Fruit fly (Drosophila melanogaster) whole organism, wandering third instar larva: ENCODE measurements around the gene CG5510.

ENCODE experiments used
- Abd-B ChIP-seq: fragments of >200 bp; optimal IDR thresholded peaks from 2 replicates; lab custom pipeline; 2017; ENCODE audit warnings: missing biosample characterization, missing genetic modification characterization
- CG32264 ChIP-seq: fragments of 200-800 bp; sonication (Bioruptor generic); optimal IDR thresholded peaks from 2 replicates; lab custom pipeline; 2016; ENCODE audit warnings: missing biosample characterization, missing genetic modification characterization
- CG9705 ChIP-seq: fragments of 200-800 bp; sonication (Bioruptor generic); optimal IDR thresholded peaks from 2 replicates; lab custom pipeline; 2018; ENCODE audit warnings: missing biosample characterization, mild to moderate bottlenecking, missing genetic modification characterization
- CrebA ChIP-seq: fragments of 200-800 bp; sonication (Bioruptor generic); optimal IDR thresholded peaks from 2 replicates; lab custom pipeline; 2016; ENCODE audit warnings: missing biosample characterization, mild to moderate bottlenecking, missing genetic modification characterization, borderline replicate concordance
- Dfd ChIP-seq: fragments of >200 bp; optimal IDR thresholded peaks from 2 replicates; lab custom pipeline; 2017; ENCODE audit warnings: missing biosample characterization, missing genetic modification characterization
- Dif ChIP-seq: fragments of 200-275, 200-300 bp; sonication (Bioruptor generic); optimal IDR thresholded peaks from 2 replicates; lab custom pipeline; 2018; ENCODE audit warnings: missing biosample characterization, missing genetic modification characterization; ENCODE audit not compliant: partially characterized antibody
- GATAd ChIP-seq: sonication (Bioruptor generic); optimal IDR thresholded peaks from 2 replicates; lab custom pipeline; 2016; ENCODE audit warnings: missing biosample characterization, missing genetic modification characterization
- HLH106 ChIP-seq: fragments of 200-800 bp; optimal IDR thresholded peaks from 3 replicates; lab custom pipeline; 2019; ENCODE audit warnings: missing biosample characterization, mild to moderate bottlenecking, missing genetic modification characterization, moderate library complexity
- Hnf4 ChIP-seq: fragments of 200-800 bp; sonication (Bioruptor generic); optimal IDR thresholded peaks from 2 replicates; lab custom pipeline; 2016; ENCODE audit warnings: missing biosample characterization, mild to moderate bottlenecking, missing genetic modification characterization
- Hr78 ChIP-seq: fragments of >200 bp; optimal IDR thresholded peaks from 2 replicates; lab custom pipeline; 2017; ENCODE audit warnings: missing biosample characterization, missing genetic modification characterization
- Hr83 ChIP-seq: fragments of 200-300 bp; sonication (Bioruptor generic); optimal IDR thresholded peaks from 2 replicates; lab custom pipeline; 2016; ENCODE audit warnings: missing biosample characterization, mild to moderate bottlenecking, missing genetic modification characterization, moderate library complexity; ENCODE audit not compliant: poor library complexity, severe bottlenecking
- Jra ChIP-seq: sonication (Bioruptor generic); optimal IDR thresholded peaks from 2 replicates; lab custom pipeline; 2016; ENCODE audit warnings: missing biosample characterization, missing genetic modification characterization
- Mio ChIP-seq: sonication (Bioruptor generic); optimal IDR thresholded peaks from 2 replicates; lab custom pipeline; 2016; ENCODE audit warnings: missing biosample characterization, missing genetic modification characterization
- Myc ChIP-seq: fragments of >200 bp; optimal IDR thresholded peaks from 2 replicates; lab custom pipeline; 2017
- N ChIP-seq: fragments of >200 bp; optimal IDR thresholded peaks from 2 replicates; lab custom pipeline; 2018; ENCODE audit warnings: missing biosample characterization, missing external identifiers, missing genetic modification characterization
- OdsH ChIP-seq: fragments of 200-800 bp; sonication (Bioruptor generic); optimal IDR thresholded peaks from 2 replicates; lab custom pipeline; 2016; ENCODE audit warnings: missing biosample characterization, mild to moderate bottlenecking, missing genetic modification characterization
- Rel ChIP-seq, 2 experiments: fragments of 200-800 bp; sonication (Bioruptor generic) in 1 of 2; optimal IDR thresholded peaks; 2 replicates in 1 of 2; 3 replicates in 1 of 2; lab custom pipeline; 2016 to 2019; ENCODE audit warnings: mild to moderate bottlenecking in 2 of 2, missing biosample characterization in 2 of 2, missing genetic modification characterization in 2 of 2, moderate library complexity in 1 of 2
- Sp1 ChIP-seq: fragments of 200-800 bp; sonication (Bioruptor generic); optimal IDR thresholded peaks from 3 replicates; lab custom pipeline; 2019; ENCODE audit warnings: missing biosample characterization, mild to moderate bottlenecking, missing genetic modification characterization, moderate library complexity
- Vsx2 ChIP-seq: fragments of 200-300, 225-300 bp; sonication (Bioruptor generic); optimal IDR thresholded peaks from 2 replicates; lab custom pipeline; 2018; ENCODE audit warnings: missing biosample characterization, missing genetic modification characterization; ENCODE audit not compliant: partially characterized antibody
- br ChIP-seq: fragments of 200-800 bp; sonication (Bioruptor generic); optimal IDR thresholded peaks from 2 replicates; lab custom pipeline; 2016; ENCODE audit warnings: missing biosample characterization, missing genetic modification characterization
- brk ChIP-seq: fragments of 200-800 bp; sonication (Bioruptor generic); optimal IDR thresholded peaks from 2 replicates; lab custom pipeline; 2016; ENCODE audit warnings: missing biosample characterization, mild to moderate bottlenecking, missing genetic modification characterization
- dl ChIP-seq, 2 experiments: fragments of 175-275, 200-275 bp in 1 of 2; fragments of 200-275 bp in 1 of 2; sonication (Bioruptor generic); optimal IDR thresholded peaks; lab custom pipeline; 2018; ENCODE audit warnings: mild to moderate bottlenecking in 2 of 2, missing biosample characterization in 2 of 2, missing genetic modification characterization in 2 of 2, moderate library complexity in 2 of 2; ENCODE audit not compliant: partially characterized antibody in 2 of 2, insufficient read depth in 1 of 2
- dmrt93B ChIP-seq: fragments of 200-800 bp; sonication (Bioruptor generic); optimal IDR thresholded peaks from 2 replicates; lab custom pipeline; 2018; ENCODE audit warnings: missing biosample characterization, mild to moderate bottlenecking, missing genetic modification characterization
- dsf ChIP-seq: sonication (Bioruptor generic); optimal IDR thresholded peaks from 2 replicates; lab custom pipeline; 2016; ENCODE audit warnings: missing biosample characterization, missing genetic modification characterization, borderline replicate concordance
- ey ChIP-seq: fragments of 200-800 bp; sonication (Bioruptor generic); optimal IDR thresholded peaks from 2 replicates; lab custom pipeline; 2016; ENCODE audit warnings: missing biosample characterization, missing genetic modification characterization
- foxo ChIP-seq, 2 experiments: fragments of 200-800 bp; sonication (Bioruptor generic); optimal IDR thresholded peaks; 2 replicates in 1 of 2; 3 replicates in 1 of 2; lab custom pipeline; 2016 to 2017; ENCODE audit warnings: missing biosample characterization in 2 of 2, missing genetic modification characterization in 2 of 2
- fru ChIP-seq: fragments of 200-800 bp; sonication (Bioruptor generic); optimal IDR thresholded peaks from 3 replicates; lab custom pipeline; 2016; ENCODE audit warnings: missing biosample characterization, mild to moderate bottlenecking, missing genetic modification characterization
- h ChIP-seq: fragments of 200-800 bp; sonication (Bioruptor generic); optimal IDR thresholded peaks from 3 replicates; lab custom pipeline; 2016; ENCODE audit warnings: missing biosample characterization, mild to moderate bottlenecking, missing genetic modification characterization
- jim ChIP-seq: fragments of 175-275, 200-325 bp; sonication (Bioruptor generic); optimal IDR thresholded peaks from 2 replicates; lab custom pipeline; 2016; ENCODE audit warnings: missing biosample characterization, mild to moderate bottlenecking, missing genetic modification characterization
- lola ChIP-seq: fragments of >200 bp; optimal IDR thresholded peaks from 2 replicates; lab custom pipeline; 2017; ENCODE audit warnings: missing biosample characterization, missing genetic modification characterization
- pan ChIP-seq: fragments of >200 bp; optimal IDR thresholded peaks from 2 replicates; lab custom pipeline; 2017
- psq ChIP-seq: fragments of 200-800 bp; sonication (Bioruptor generic); optimal IDR thresholded peaks from 3 replicates; lab custom pipeline; 2017; ENCODE audit warnings: missing biosample characterization, mild to moderate bottlenecking, missing genetic modification characterization, moderate library complexity
- rgr ChIP-seq: fragments of 200-800 bp; sonication (Bioruptor generic); optimal IDR thresholded peaks from 3 replicates; lab custom pipeline; 2016; ENCODE audit warnings: missing biosample characterization, mild to moderate bottlenecking, missing genetic modification characterization
- sage ChIP-seq: fragments of 200-800 bp; sonication (Bioruptor generic); optimal IDR thresholded peaks from 2 replicates; lab custom pipeline; 2016; ENCODE audit warnings: missing biosample characterization, mild to moderate bottlenecking, missing genetic modification characterization
- sv ChIP-seq: fragments of 200-800 bp; sonication (Bioruptor generic); optimal IDR thresholded peaks from 3 replicates; lab custom pipeline; 2016; ENCODE audit warnings: missing biosample characterization, missing genetic modification characterization
- tai ChIP-seq: sonication (Bioruptor generic); optimal IDR thresholded peaks from 2 replicates; lab custom pipeline; 2016; ENCODE audit warnings: missing biosample characterization, missing genetic modification characterization
- usp ChIP-seq: fragments of >200 bp; optimal IDR thresholded peaks from 2 replicates; lab custom pipeline; 2017; ENCODE audit warnings: missing biosample characterization, missing genetic modification characterization
- woc ChIP-seq: sonication (Bioruptor generic); optimal IDR thresholded peaks from 2 replicates; lab custom pipeline; 2016; ENCODE audit warnings: missing biosample characterization, mild to moderate bottlenecking, missing genetic modification characterization

Gene CG5510

DNA sequence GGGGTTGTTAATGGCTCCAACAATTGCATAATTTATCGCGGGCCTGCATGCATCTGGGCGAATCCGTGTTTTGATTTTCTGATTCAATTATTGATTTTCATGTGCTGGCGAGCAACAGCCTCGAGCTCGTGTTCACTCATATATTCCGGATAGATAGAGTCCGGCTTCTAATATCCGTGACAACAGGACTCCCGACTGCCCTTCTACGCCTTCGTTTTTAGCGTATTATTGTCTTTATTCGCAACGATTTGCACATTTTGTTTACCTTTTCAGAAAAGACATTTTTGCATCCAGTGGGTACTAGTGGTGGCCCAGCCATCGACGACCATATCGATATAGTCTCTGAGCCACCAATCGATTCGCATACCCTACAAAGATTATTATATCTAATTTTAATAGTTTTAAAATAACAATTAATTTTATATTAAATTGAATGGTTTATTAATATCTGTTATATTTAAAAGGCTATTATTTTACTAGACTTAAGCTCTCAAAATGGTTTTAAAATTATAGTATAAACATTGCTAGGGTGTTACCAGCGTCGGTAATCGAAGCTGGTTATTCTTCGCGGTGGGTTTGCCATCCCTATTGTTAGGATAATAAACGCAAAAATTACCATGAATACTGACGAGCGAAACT, 8.1 kb downstream of the CG5510 start, which contains the start of the genes Myo95E and TBC1d7:
Gene Myo95E, minus strand, starts transcription at position 326 of the 639 bp plus-strand sequence.
Gene TBC1d7, plus strand, starts transcription at position 555 of the 639 bp plus-strand sequence.
- TF ChIP-seq Hr78 (GFP tag; lab: Kevin White, UChicago) = no peak
- TF ChIP-seq Hr83 (GFP tag; lab: Kevin White, UChicago) = no peak
- no peak for TF ChIP-seq brk (GFP tag; lab: Kevin White, UChicago)
- TF ChIP-seq Abd-B (GFP tag; lab: Kevin White, UChicago) = no peak
- peak; percentile 96 for TF ChIP-seq HLH106 (tag; lab: Kevin White, UChicago)
- no peak for TF ChIP-seq CrebA (GFP tag; lab: Kevin White, UChicago)
- TF ChIP-seq Dif (GFP tag; lab: Kevin White, UChicago) = no peak
- TF ChIP-seq ey (GFP tag; lab: Kevin White, UChicago) = peak; percentile 58
- TF ChIP-seq Vsx2 (GFP tag; lab: Kevin White, UChicago) = no peak
- no peak for TF ChIP-seq br (GFP tag; lab: Kevin White, UChicago)
- no peak for TF ChIP-seq fru
- TF ChIP-seq dsf (GFP tag; lab: Kevin White, UChicago) = peak; percentile 39
- TF ChIP-seq usp (GFP tag; lab: Kevin White, UChicago) = no peak
- TF ChIP-seq woc = peak; percentile 74
- no peak for TF ChIP-seq N (GFP tag; lab: Kevin White, UChicago)
- TF ChIP-seq Rel (GFP tag; optimal IDR thresholded peaks at IDR 0.05; lab: Kevin White, UChicago) = no peak
- TF ChIP-seq Rel (tag; optimal IDR thresholded peaks at IDR 0.05; lab: Kevin White, UChicago) = peak; percentile 71
- TF ChIP-seq Myc = no peak
- no peak for TF ChIP-seq Dfd
- peak; percentile 89 for TF ChIP-seq rgr
- TF ChIP-seq CG9705 = peak; percentile 85
- TF ChIP-seq CG32264 (GFP tag; lab: Kevin White, UChicago) = peak; percentile 46
- TF ChIP-seq sage = no peak
- TF ChIP-seq lola (GFP tag; lab: Kevin White, UChicago) = no peak
- TF ChIP-seq foxo (GFP tag; optimal IDR thresholded peaks at IDR 0.05; lab: Kevin White, UChicago) = peak in 1 of 2 experiments; percentile 90
- TF ChIP-seq GATAd = no peak
- TF ChIP-seq psq (GFP tag; lab: Kevin White, UChicago) = peak; percentile 82
- peak; percentile 90 for TF ChIP-seq Sp1
- peak; percentile 83 for TF ChIP-seq OdsH (GFP tag; lab: Kevin White, UChicago)
- no peak for TF ChIP-seq pan (lab: Kevin White, UChicago)
- peak; percentile 48 for TF ChIP-seq sv (GFP tag; lab: Kevin White, UChicago)
- TF ChIP-seq h (GFP tag; lab: Kevin White, UChicago) = no peak
- no peak for TF ChIP-seq Mio
- no peak for TF ChIP-seq tai
- TF ChIP-seq jim (GFP tag; lab: Kevin White, UChicago) = no peak
- no peak for TF ChIP-seq dl (GFP tag; optimal IDR thresholded peaks at IDR 0.05; lab: Kevin White, UChicago; ENCODE audit: insufficient read depth in 1 of 2, partially characterized antibody in 2 of 2)
- peak; percentile 80 for TF ChIP-seq Hnf4 (GFP tag; lab: Kevin White, UChicago)
- TF ChIP-seq Jra = peak; percentile 47
- TF ChIP-seq dmrt93B (GFP tag; lab: Kevin White, UChicago) = peak; percentile 91
- TF ChIP-seq, all 38 proteins: peak for 16

DNA sequence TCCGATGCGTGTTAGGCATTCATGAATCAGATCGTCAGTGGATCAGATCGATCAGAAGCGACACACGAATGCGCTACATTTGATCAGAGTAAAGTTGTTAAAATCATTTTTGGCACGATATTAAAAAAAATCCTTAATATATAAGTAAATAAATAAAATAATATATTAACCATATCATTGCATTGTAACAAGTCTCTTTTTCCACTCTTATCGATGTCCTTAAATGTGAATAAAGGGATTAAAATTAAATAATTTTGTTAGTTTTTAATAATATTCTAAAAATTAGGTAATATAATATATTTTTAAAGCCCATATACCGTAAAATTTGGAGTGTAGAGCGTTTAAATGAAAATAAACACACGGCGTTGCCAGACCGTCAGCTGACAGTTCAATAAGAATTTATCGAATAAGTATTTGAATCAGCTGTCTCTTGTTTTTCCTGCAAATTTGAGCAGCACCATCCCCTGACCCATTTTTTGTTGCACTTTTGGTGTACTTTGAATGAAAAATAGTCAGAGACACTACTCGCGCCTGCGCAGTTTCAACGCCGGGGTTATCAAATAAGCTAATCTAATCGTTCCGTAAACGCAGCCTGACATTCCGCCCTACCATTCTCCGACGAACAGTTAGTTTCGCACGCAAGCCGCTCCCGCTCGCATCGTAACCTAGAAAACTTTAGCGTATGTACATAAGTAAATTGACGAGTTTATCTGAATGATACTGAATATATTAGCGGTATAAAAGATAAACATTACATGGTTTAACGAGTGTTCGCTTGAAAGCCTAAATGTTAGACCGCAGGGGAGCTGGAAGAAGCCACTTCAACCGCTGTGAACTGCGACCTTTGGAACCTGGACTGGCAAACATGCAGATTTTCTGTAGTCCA, 17.2 kb downstream of the CG5510 start, which contains the start of the genes p38a and CG6178:
Gene p38a, minus strand, starts transcription at position 398 of the 886 bp plus-strand sequence.
Gene CG6178, plus strand, starts transcription at position 424 of the 886 bp plus-strand sequence.
- TF ChIP-seq CG9705 (peak; percentile 91), N (GFP tag; lab: Kevin White, UChicago) (no peak), Abd-B (GFP tag; lab: Kevin White, UChicago) (no peak), CrebA (GFP tag; lab: Kevin White, UChicago) (no peak), CG32264 (GFP tag; lab: Kevin White, UChicago) (peak; percentile 20), Sp1 (peak; percentile 99), psq (GFP tag; lab: Kevin White, UChicago) (peak; percentile 97), ey (GFP tag; lab: Kevin White, UChicago) (peak; percentile 73), sv (GFP tag; lab: Kevin White, UChicago) (peak; percentile 56), sage (peak; percentile 65), brk (GFP tag; lab: Kevin White, UChicago) (no peak), h (GFP tag; lab: Kevin White, UChicago) (peak; percentile 86), OdsH (GFP tag; lab: Kevin White, UChicago) (peak; percentile 94), dl (GFP tag; optimal IDR thresholded peaks at IDR 0.05; lab: Kevin White, UChicago; ENCODE audit: insufficient read depth in 1 of 2, partially characterized antibody in 2 of 2) (no peak), Jra (peak; percentile 66), foxo (GFP tag; optimal IDR thresholded peaks at IDR 0.05; lab: Kevin White, UChicago) (peak in 1 of 2 experiments; percentile 96), usp (GFP tag; lab: Kevin White, UChicago) (no peak), Rel (GFP tag; optimal IDR thresholded peaks at IDR 0.05; lab: Kevin White, UChicago) (peak; percentile 37), Rel (tag; optimal IDR thresholded peaks at IDR 0.05; lab: Kevin White, UChicago) (peak; percentile 86), jim (GFP tag; lab: Kevin White, UChicago) (no peak), rgr (peak; percentile 95), HLH106 (tag; lab: Kevin White, UChicago) (peak; percentile 99), dmrt93B (GFP tag; lab: Kevin White, UChicago) (peak; percentile 98), tai (no peak), Hr83 (GFP tag; lab: Kevin White, UChicago) (peak; percentile 64), Dfd (no peak), Myc (peak; percentile 55), lola (GFP tag; lab: Kevin White, UChicago) (no peak), GATAd (no peak), Hr78 (GFP tag; lab: Kevin White, UChicago) (no peak), Mio (peak; percentile 37), pan (lab: Kevin White, UChicago) (no peak), Dif (GFP tag; lab: Kevin White, UChicago) (no peak), dsf (GFP tag; lab: Kevin White, UChicago) (peak; percentile 66), fru (peak; percentile 92)
